Fruit fly (Drosophila melanogaster): ENCODE results near the gene CG13857.

Gene CG13857

dm6 chr3R:22410537-22411360 lies 16.8 kb upstream of the CG13857 start, which contains the start of the genes CG13850 and lqfR (continued):
- TF ChIP-seq CG12744 (GFP tag; optimal IDR thresholded peaks at IDR 0.05) (peak; percentile 60), CG14860 (GFP tag; IDR thresholded peaks at IDR 0.05; ENCODE audit: partially characterized antibody) (no peak), CG4854 (GFP tag; optimal IDR thresholded peaks at IDR 0.05) (peak; percentile 79), repo (GFP tag; optimal IDR thresholded peaks at IDR 0.05) (peak; percentile 70), lilli (GFP tag; optimal IDR thresholded peaks at IDR 0.05) (peak; percentile 84), exex (tag; optimal IDR thresholded peaks at IDR 0.05) (no peak), CG17361 (GFP tag; IDR thresholded peaks at IDR 0.05) (peak; percentile 91), HmgD (GFP tag; optimal IDR thresholded peaks at IDR 0.05) (peak; percentile 76), CG34224 (GFP tag; IDR thresholded peaks at IDR 0.05; ENCODE audit: partially characterized antibody) (no peak; the same call in 2 of the 3 replicates), Max (GFP tag; optimal IDR thresholded peaks at IDR 0.05) (peak; percentile 86), CG13775 (GFP tag; optimal IDR thresholded peaks at IDR 0.05) (peak; percentile 84), Gsc (GFP tag; IDR thresholded peaks at IDR 0.05) (no peak), Ptx1 (GFP tag; IDR thresholded peaks at IDR 0.05) (peak; percentile 77), corto (GFP tag; optimal IDR thresholded peaks at IDR 0.05) (peak; percentile 17), psq (GFP tag; optimal IDR thresholded peaks at IDR 0.05) (peak; percentile 8), CG7745 (tag; optimal IDR thresholded peaks at IDR 0.05) (no peak), cas (GFP tag; IDR thresholded peaks at IDR 0.05) (no peak), CG15514 (GFP tag; optimal IDR thresholded peaks at IDR 0.05) (peak; percentile 73), CG7928 (GFP tag; optimal IDR thresholded peaks at IDR 0.05) (peak; percentile 22), CG9215 (GFP tag; IDR thresholded peaks at IDR 0.05) (peak; percentile 77), amos (GFP tag; IDR thresholded peaks at IDR 0.05; ENCODE audit: partially characterized antibody) (no peak), CG11093 (GFP tag; IDR thresholded peaks at IDR 0.05) (no peak), D19B (GFP tag; optimal IDR thresholded peaks at IDR 0.05) (peak; percentile 66), CG3407 (GFP tag; optimal IDR thresholded peaks at IDR 0.05) (peak; percentile 38), CG2875 (GFP tag; optimal IDR thresholded peaks at IDR 0.05) (peak; percentile 28), cg (GFP tag; optimal IDR thresholded peaks at IDR 0.05) (no peak), Lhr (GFP tag; optimal IDR thresholded peaks at IDR 0.05) (peak; percentile 53), lov (optimal IDR thresholded peaks at IDR 0.05) (no peak), lov (GFP tag; IDR thresholded peaks at IDR 0.05) (no peak), run (tag; optimal IDR thresholded peaks at IDR 0.05) (no peak), CG10979 (tag; optimal IDR thresholded peaks at IDR 0.05) (peak; percentile 55), CG11695 (GFP tag; IDR thresholded peaks at IDR 0.05) (no peak), Hr39 (optimal IDR thresholded peaks at IDR 0.05) (peak; percentile 25), Bteb2 (GFP tag; optimal IDR thresholded peaks at IDR 0.05) (peak; percentile 84), dan (GFP tag; IDR thresholded peaks at IDR 0.05) (no peak), vfl (GFP tag; optimal IDR thresholded peaks at IDR 0.05) (peak; percentile 73), HmgZ (tag; optimal IDR thresholded peaks at IDR 0.05) (peak; percentile 67), sug (tag; optimal IDR thresholded peaks at IDR 0.05) (peak; percentile 77), CG8765 (GFP tag; IDR thresholded peaks at IDR 0.05) (no peak), Sin3A (optimal IDR thresholded peaks at IDR 0.05) (peak; percentile 80), sisA (GFP tag; IDR thresholded peaks at IDR 0.05) (peak; percentile 58), sc (optimal IDR thresholded peaks at IDR 0.05) (no peak), sc (GFP tag; optimal IDR thresholded peaks at IDR 0.05) (peak; percentile 52), Poxn (GFP tag; IDR thresholded peaks at IDR 0.05) (no peak), gcm2 (GFP tag; optimal IDR thresholded peaks at IDR 0.05) (peak; percentile 60), CG2678 (tag; optimal IDR thresholded peaks at IDR 0.05) (no peak), CG6654 (GFP tag; optimal IDR thresholded peaks at IDR 0.05) (peak; percentile 40), Fer2 (tag; optimal IDR thresholded peaks at IDR 0.05) (peak; percentile 22), tap (tag; optimal IDR thresholded peaks at IDR 0.05) (no peak), C15 (GFP tag; IDR thresholded peaks at IDR 0.05) (no peak), CG13894 (tag; optimal IDR thresholded peaks at IDR 0.05) (no peak)
